Worm (Caenorhabditis elegans): ENCODE results near the gene mfsd-10.

DNA sequence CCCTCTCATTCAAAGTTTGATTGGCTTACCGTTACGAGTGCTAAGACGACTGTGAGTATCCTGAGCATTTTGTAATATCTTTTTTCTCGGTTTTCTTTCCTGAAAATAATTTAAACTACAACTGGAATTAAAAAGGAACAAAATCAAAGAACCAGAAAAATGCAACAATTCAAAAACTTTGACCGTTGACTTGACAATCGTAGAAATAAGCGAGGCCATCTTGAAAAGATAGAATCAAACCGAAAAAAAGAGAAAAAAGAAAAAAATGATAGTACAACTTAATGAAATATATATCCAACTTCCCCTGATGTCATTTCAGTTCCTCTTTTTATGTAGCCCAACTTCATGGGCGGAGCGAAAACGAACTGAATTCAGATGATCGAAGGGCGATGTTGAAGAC, 6.1 kb upstream of the mfsd-10 start, which contains the start of gene F10D7.3:
- no peak for TF ChIP-seq alr-1 (tag; optimal IDR thresholded peaks at IDR 0.05; ENCODE audit: borderline replicate concordance)
- TF ChIP-seq fos-1 (tag; optimal IDR thresholded peaks at IDR 0.05) = no peak
- no peak for TF ChIP-seq zag-1 (tag; optimal IDR thresholded peaks at IDR 0.05)
- TF ChIP-seq pag-3 (tag; optimal IDR thresholded peaks at IDR 0.05; ENCODE audit: borderline replicate concordance, insufficient read depth) = no peak
- TF ChIP-seq unc-30 (tag; optimal IDR thresholded peaks at IDR 0.05) = no peak
- no peak for TF ChIP-seq hpl-2 (GFP tag; optimal IDR thresholded peaks at IDR 0.05)
- no peak for TF ChIP-seq F16B12.6 (tag; optimal IDR thresholded peaks at IDR 0.05)
- no peak for TF ChIP-seq ceh-82 (tag; optimal IDR thresholded peaks at IDR 0.05)
- TF ChIP-seq ceh-63 (GFP tag; optimal IDR thresholded peaks at IDR 0.05) = no peak
- TF ChIP-seq rnt-1 (tag; optimal IDR thresholded peaks at IDR 0.05) = no peak
- TF ChIP-seq ets-5 (GFP tag; IDR thresholded peaks at IDR 0.05) = no peak
- no peak for TF ChIP-seq tbx-2 (tag; optimal IDR thresholded peaks at IDR 0.05)
- no peak for TF ChIP-seq sptf-1 (tag; optimal IDR thresholded peaks at IDR 0.05)
